Fruit fly (Drosophila melanogaster) whole organism, embryonic: ENCODE results near the gene CG10317.

Source experiments
- CG10209 ChIP-seq: fragments of 200-800 bp; sonication (Bioruptor generic); optimal IDR thresholded peaks from 3 replicates; lab custom pipeline; 2017; ENCODE audit warnings: missing biosample characterization, mild to moderate bottlenecking, missing genetic modification characterization, missing genetic modification reagents
- CG10267 ChIP-seq: fragments of 200-800 bp; sonication (Bioruptor generic); optimal IDR thresholded peaks from 2 replicates; lab custom pipeline; 2018; ENCODE audit warnings: missing biosample characterization, mild to moderate bottlenecking, missing genetic modification characterization, moderate library complexity
- CG10366 ChIP-seq: fragments of 200-800 bp; sonication (Bioruptor generic); IDR thresholded peaks from 2 replicates; pipeline ENCODE4 v1.3.6; 2022; ENCODE audit warnings: missing biosample characterization, missing genetic modification characterization
- CG10565 ChIP-seq: fragments of 200-800 bp; sonication (Bioruptor generic); optimal IDR thresholded peaks from 3 replicates; lab custom pipeline; 2016; ENCODE audit warnings: missing biosample characterization, mild to moderate bottlenecking, missing genetic modification characterization
- CG10959 ChIP-seq: fragments of 200-800 bp; sonication (Bioruptor generic); IDR thresholded peaks from 2 replicates; pipeline ENCODE4 v1.3.6; 2022; ENCODE audit warnings: missing biosample characterization, missing genetic modification characterization
- CG10979 ChIP-seq: fragments of 200-800 bp; sonication (Bioruptor generic); optimal IDR thresholded peaks from 2 replicates; lab custom pipeline; 2018; ENCODE audit warnings: missing biosample characterization, mild to moderate bottlenecking, missing genetic modification characterization, moderate library complexity
- CG11723 ChIP-seq: fragments of 200-800 bp; sonication (Bioruptor generic); optimal IDR thresholded peaks from 2 replicates; lab custom pipeline; 2017; ENCODE audit warnings: missing biosample characterization, mild to moderate bottlenecking, missing genetic modification characterization
- CG12236 ChIP-seq: fragments of 200-800 bp; sonication (Bioruptor generic); optimal IDR thresholded peaks from 2 replicates; lab custom pipeline; 2016; ENCODE audit warnings: missing biosample characterization, missing genetic modification characterization
- CG12299 ChIP-seq: fragments of 200-800 bp; sonication (Bioruptor generic); optimal IDR thresholded peaks from 2 replicates; lab custom pipeline; 2018; ENCODE audit warnings: missing biosample characterization, mild to moderate bottlenecking, missing genetic modification characterization
- CG12391 ChIP-seq: fragments of 200-800 bp; sonication (Bioruptor generic); optimal IDR thresholded peaks from 3 replicates; lab custom pipeline; 2018; ENCODE audit warnings: missing biosample characterization, mild to moderate bottlenecking, missing genetic modification characterization, moderate library complexity
- CG16863 ChIP-seq: fragments of 200-800 bp; sonication (Bioruptor generic); optimal IDR thresholded peaks from 3 replicates; lab custom pipeline; 2016; ENCODE audit warnings: missing biosample characterization, missing genetic modification characterization
- CG17612 ChIP-seq: fragments of 200-800 bp; sonication (Bioruptor generic); IDR thresholded peaks from 2 replicates; pipeline ENCODE4 v1.3.6; 2022; ENCODE audit warnings: missing biosample characterization, missing genetic modification characterization
- CG17912 ChIP-seq: fragments of 200-800 bp; sonication (Bioruptor generic); optimal IDR thresholded peaks from 2 replicates; lab custom pipeline; 2018; ENCODE audit warnings: missing biosample characterization, mild to moderate bottlenecking, missing genetic modification characterization
- CG18011 ChIP-seq: fragments of 200-800 bp; sonication (Bioruptor generic); optimal IDR thresholded peaks from 2 replicates; lab custom pipeline; 2017; ENCODE audit warnings: missing biosample characterization, missing genetic modification characterization, mild to moderate bottlenecking, moderate library complexity, missing genotype
- CG18599 ChIP-seq: fragments of 200-800 bp; sonication (Bioruptor generic); optimal IDR thresholded peaks from 3 replicates; lab custom pipeline; 2017; ENCODE audit warnings: missing biosample characterization, missing genetic modification characterization, mild to moderate bottlenecking, moderate library complexity, missing genetic modification reagents
- CG18619 ChIP-seq: fragments of 200-800 bp; sonication (Bioruptor generic); optimal IDR thresholded peaks from 3 replicates; lab custom pipeline; 2017; ENCODE audit warnings: missing biosample characterization, mild to moderate bottlenecking, missing genetic modification characterization
- CG32767 ChIP-seq: fragments of 200-800 bp; sonication (Bioruptor generic); IDR thresholded peaks from 2 replicates; pipeline ENCODE4 v1.3.6; 2022; ENCODE audit warnings: missing biosample characterization, missing genetic modification characterization
- CG4424 ChIP-seq: fragments of 200-800 bp; sonication (Bioruptor generic); optimal IDR thresholded peaks from 3 replicates; lab custom pipeline; 2016; ENCODE audit warnings: missing biosample characterization, missing genetic modification characterization
- CG7745 ChIP-seq: fragments of 200-800 bp; sonication (Bioruptor generic); optimal IDR thresholded peaks from 2 replicates; lab custom pipeline; 2018; ENCODE audit warnings: missing biosample characterization, mild to moderate bottlenecking, missing genetic modification characterization, moderate library complexity
- Doc3 ChIP-seq: fragments of 200-800 bp; sonication (Bioruptor generic); IDR thresholded peaks from 3 replicates; pipeline ENCODE4 v1.3.6; 2022; ENCODE audit warnings: missing biosample characterization, missing genetic modification characterization; ENCODE audit not compliant: partially characterized antibody
- Dp ChIP-seq: fragments of 200-800 bp; sonication (Bioruptor generic); optimal IDR thresholded peaks from 2 replicates; lab custom pipeline; 2018; ENCODE audit warnings: missing biosample characterization, mild to moderate bottlenecking, missing genetic modification characterization, moderate library complexity
- Gsc ChIP-seq: fragments of 200-800 bp; sonication (Bioruptor generic); IDR thresholded peaks from 2 replicates; pipeline ENCODE4 v1.3.6; 2022; ENCODE audit warnings: missing biosample characterization, missing genetic modification characterization
- HLHmδ ChIP-seq: fragments of 200-800 bp; sonication (Bioruptor generic); optimal IDR thresholded peaks from 2 replicates; lab custom pipeline; 2018; ENCODE audit warnings: missing biosample characterization, mild to moderate bottlenecking, missing genetic modification characterization, moderate library complexity
- Hr39 ChIP-seq: fragments of >200 bp; optimal IDR thresholded peaks from 2 replicates; lab custom pipeline; 2017
- Jarid2 ChIP-seq: fragments of 200-800 bp; sonication (Bioruptor generic); optimal IDR thresholded peaks from 3 replicates; lab custom pipeline; 2017; ENCODE audit warnings: mild to moderate bottlenecking, missing biosample characterization, missing genetic modification reagents, missing genetic modification characterization
- Six4 ChIP-seq: fragments of 200-800 bp; sonication (Bioruptor generic); optimal IDR thresholded peaks from 2 replicates; lab custom pipeline; 2016; ENCODE audit warnings: missing biosample characterization, missing genetic modification characterization
- Sox100B ChIP-seq: fragments of 200-800 bp; sonication (Bioruptor generic); optimal IDR thresholded peaks from 3 replicates; lab custom pipeline; 2018; ENCODE audit warnings: missing biosample characterization, mild to moderate bottlenecking, missing genetic modification characterization
- Usf ChIP-seq: fragments of 200-800 bp; sonication (Bioruptor generic); optimal IDR thresholded peaks from 2 replicates; lab custom pipeline; 2017; ENCODE audit warnings: missing genotype, missing biosample characterization, missing genetic modification characterization
- bbx ChIP-seq: fragments of 200-800 bp; sonication (Bioruptor generic); IDR thresholded peaks from 2 replicates; pipeline ENCODE4 v1.3.6; 2022; ENCODE audit warnings: missing biosample characterization, missing genetic modification characterization; ENCODE audit not compliant: partially characterized antibody
- cad ChIP-seq: fragments of >200 bp; optimal IDR thresholded peaks from 2 replicates; lab custom pipeline; 2017; ENCODE audit warnings: missing biosample characterization, missing genetic modification characterization
- chif ChIP-seq, 2 experiments: fragments of 200-800 bp; sonication (Bioruptor generic); optimal IDR thresholded peaks; 3 replicates each; lab custom pipeline; 2016; ENCODE audit warnings: missing biosample characterization in 2 of 2, missing genetic modification characterization in 2 of 2
- crc ChIP-seq: fragments of 200-800 bp; sonication (Bioruptor generic); optimal IDR thresholded peaks from 2 replicates; lab custom pipeline; 2016; ENCODE audit warnings: missing biosample characterization, missing genetic modification characterization
- croc ChIP-seq: fragments of 200-800 bp; sonication (Bioruptor generic); conservative IDR thresholded peaks from 3 replicates; pipeline ENCODE4 v1.3.6; 2022; ENCODE audit warnings: missing biosample characterization, missing genetic modification characterization
- dan ChIP-seq: fragments of 200-800 bp; sonication (Bioruptor generic); IDR thresholded peaks from 2 replicates; pipeline ENCODE4 v1.3.6; 2022; ENCODE audit warnings: missing biosample characterization, missing genetic modification characterization
- disco-r ChIP-seq: fragments of 200-800 bp; sonication (Bioruptor generic); optimal IDR thresholded peaks from 2 replicates; lab custom pipeline; 2016; ENCODE audit warnings: missing biosample characterization, missing genetic modification characterization
- gfzf ChIP-seq: fragments of 200-800 bp; sonication (Bioruptor generic); optimal IDR thresholded peaks from 2 replicates; lab custom pipeline; 2016; ENCODE audit warnings: missing biosample characterization, mild to moderate bottlenecking, missing genetic modification characterization, moderate library complexity
- h ChIP-seq: fragments of >200 bp; optimal IDR thresholded peaks from 2 replicates; lab custom pipeline; 2017
- kah ChIP-seq: fragments of 200-800 bp; sonication (Bioruptor generic); optimal IDR thresholded peaks from 2 replicates; lab custom pipeline; 2018; ENCODE audit warnings: missing biosample characterization, mild to moderate bottlenecking, missing genetic modification characterization
- kni ChIP-seq: fragments of 200-800 bp; sonication (Bioruptor generic); optimal IDR thresholded peaks from 3 replicates; lab custom pipeline; 2017; ENCODE audit warnings: mild to moderate bottlenecking, missing biosample characterization, missing genetic modification reagents, missing genetic modification characterization
- knrl ChIP-seq: fragments of 200-800 bp; sonication (Bioruptor generic); IDR thresholded peaks from 3 replicates; pipeline ENCODE4 v1.3.6; 2022; ENCODE audit warnings: missing biosample characterization, missing genetic modification characterization; ENCODE audit not compliant: partially characterized antibody
- lab ChIP-seq: fragments of 200-800 bp; sonication (Bioruptor generic); optimal IDR thresholded peaks from 3 replicates; lab custom pipeline; 2017; ENCODE audit warnings: missing biosample characterization, missing genetic modification characterization, mild to moderate bottlenecking, moderate library complexity, missing genetic modification reagents
- mld ChIP-seq: fragments of 200-800 bp; sonication (Bioruptor generic); IDR thresholded peaks from 3 replicates; pipeline ENCODE4 v1.3.6; 2022; ENCODE audit warnings: missing biosample characterization, missing genetic modification characterization; ENCODE audit not compliant: partially characterized antibody
- oc ChIP-seq: fragments of 200-800 bp; sonication (Bioruptor generic); optimal IDR thresholded peaks from 2 replicates; lab custom pipeline; 2018; ENCODE audit warnings: missing biosample characterization, mild to moderate bottlenecking, missing genetic modification characterization, moderate library complexity
- prd ChIP-seq, 3 experiments: fragments of >200 bp in 2 of 3; fragments of 200-800 bp in 1 of 3; sonication (Bioruptor generic) in 1 of 3; optimal IDR thresholded peaks in 2 of 3; IDR thresholded peaks in 1 of 3; 2 replicates in 2 of 3; 3 replicates in 1 of 3; pipeline versions ENCODE4 v1.3.6 to Lab custom; 2017 to 2022; ENCODE audit warnings: missing biosample characterization in 1 of 3, missing genetic modification characterization in 1 of 3
- sens-2 ChIP-seq: fragments of 200-800 bp; sonication (Bioruptor generic); IDR thresholded peaks from 2 replicates; pipeline ENCODE4 v1.3.6; 2022; ENCODE audit warnings: missing biosample characterization, missing genetic modification characterization
- slbo ChIP-seq: fragments of 200-800 bp; sonication (Bioruptor generic); IDR thresholded peaks from 2 replicates; pipeline ENCODE4 v1.3.6; 2022; ENCODE audit warnings: missing biosample characterization, missing genetic modification characterization
- tap ChIP-seq: fragments of 200-800 bp; optimal IDR thresholded peaks from 3 replicates; lab custom pipeline; 2019; ENCODE audit warnings: missing biosample characterization, mild to moderate bottlenecking, missing genetic modification characterization, moderate library complexity
- tna ChIP-seq: fragments of 200-800 bp; sonication (Bioruptor generic); IDR thresholded peaks from 2 replicates; pipeline ENCODE4 v1.3.6; 2022; ENCODE audit warnings: missing biosample characterization, missing genetic modification characterization; ENCODE audit not compliant: partially characterized antibody
- ttk ChIP-seq: fragments of 200-800 bp; sonication (Bioruptor generic); IDR thresholded peaks from 2 replicates; pipeline ENCODE4 v2.1.2; 2022; ENCODE audit warnings: missing biosample characterization, missing genetic modification characterization
- vvl ChIP-seq: fragments of 200-800 bp; sonication (Bioruptor generic); IDR thresholded peaks from 2 replicates; pipeline ENCODE4 v1.3.6; 2022; ENCODE audit warnings: missing biosample characterization, missing genetic modification characterization

The CG10317 gene

DNA sequence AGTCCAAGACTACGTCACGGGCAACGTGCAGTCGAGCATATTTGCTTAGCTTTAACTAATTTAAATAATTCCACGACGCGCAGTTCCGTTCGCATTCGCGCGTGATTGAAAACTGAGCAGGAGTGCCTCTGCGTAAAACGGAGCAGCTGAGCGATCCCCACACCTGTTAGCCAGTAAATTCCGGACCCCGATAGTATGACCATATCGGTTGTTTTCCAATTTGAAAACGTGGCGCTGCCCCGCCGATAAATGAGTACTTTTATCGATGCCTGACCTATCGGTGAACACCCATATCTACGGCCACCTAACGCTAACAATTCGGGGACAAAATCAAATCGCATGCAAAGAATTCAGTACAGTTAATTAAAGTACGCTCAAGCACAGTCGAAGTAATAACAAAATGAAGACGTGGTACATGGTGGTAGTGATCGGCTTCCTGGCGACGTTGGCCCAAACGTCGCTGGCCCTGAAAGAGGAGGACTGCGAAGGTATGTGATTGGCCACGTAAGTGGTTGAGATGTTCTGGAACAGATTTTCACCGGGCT is 21.1 kb downstream of the CG10317 start, which contains the start of the genes CG14879 and Manf (continued):
- TF ChIP-seq CG18599 (GFP tag; lab: Kevin White, UChicago) = no peak
- TF ChIP-seq CG10959 (GFP tag; lab: Robert Waterston, UW) = no peak
- TF ChIP-seq CG10565 = no peak
- no peak for TF ChIP-seq CG32767 (GFP tag; lab: Robert Waterston, UW)
- peak; percentile 100 for TF ChIP-seq CG16863 (GFP tag; lab: Kevin White, UChicago)
- no peak for TF ChIP-seq mld (GFP tag; lab: Robert Waterston, UW)
- TF ChIP-seq tap (tag; lab: Kevin White, UChicago) = no peak
- TF ChIP-seq CG17612 = no peak
- no peak for TF ChIP-seq CG18619 (GFP tag; lab: Kevin White, UChicago)
- no peak for TF ChIP-seq CG11723 (GFP tag; lab: Kevin White, UChicago)
- peak; percentile 92 for TF ChIP-seq kah (GFP tag; lab: Kevin White, UChicago)
- no peak for TF ChIP-seq CG12236 (GFP tag; lab: Kevin White, UChicago)
- TF ChIP-seq CG4424 = no peak
- peak; percentile 21 for TF ChIP-seq kni
- no peak for TF ChIP-seq crc (GFP tag; lab: Kevin White, UChicago)
- no peak for TF ChIP-seq Usf (GFP tag; lab: Kevin White, UChicago)
- no peak for TF ChIP-seq Sox100B (GFP tag; lab: Kevin White, UChicago)
- peak; percentile 90 for TF ChIP-seq Dp
- peak; percentile 38 for TF ChIP-seq CG10267
- peak; percentile 69 for TF ChIP-seq gfzf (GFP tag; lab: Kevin White, UChicago)
- TF ChIP-seq Six4 = no peak
- no peak for TF ChIP-seq cad (GFP tag; lab: Kevin White, UChicago)
- no peak for TF ChIP-seq disco-r
- peak; percentile 7 for TF ChIP-seq HLHmδ (GFP tag; lab: Kevin White, UChicago)
- TF ChIP-seq CG17912 (GFP tag; lab: Kevin White, UChicago) = peak; percentile 30
- no peak for TF ChIP-seq h
- TF ChIP-seq oc (tag; lab: Kevin White, UChicago) = no peak
- no peak for TF ChIP-seq sens-2 (GFP tag; lab: Robert Waterston, UW)
- no peak for TF ChIP-seq knrl (GFP tag; lab: Robert Waterston, UW)
- no peak for TF ChIP-seq CG18011 (GFP tag; lab: Kevin White, UChicago)
- TF ChIP-seq CG12299 (tag; lab: Kevin White, UChicago) = no peak
- peak; percentile 52; the same call in 1 of the 2 replicates for TF ChIP-seq tna
- TF ChIP-seq vvl (GFP tag; lab: Robert Waterston, UW) = peak; percentile 43; the same call in 1 of the 2 replicates
- TF ChIP-seq CG10209 (GFP tag; lab: Kevin White, UChicago) = no peak
- TF ChIP-seq lab (GFP tag; lab: Kevin White, UChicago) = peak; percentile 42
- TF ChIP-seq bbx (GFP tag; lab: Robert Waterston, UW) = peak; percentile 58; the same call in 1 of the 2 replicates
- TF ChIP-seq chif (GFP tag; optimal IDR thresholded peaks at IDR 0.05; lab: Kevin White, UChicago) = no peak
- TF ChIP-seq croc (GFP tag; lab: Robert Waterston, UW) = no peak
- TF ChIP-seq CG7745 (tag; lab: Kevin White, UChicago) = no peak
- peak; percentile 16 for TF ChIP-seq CG12391 (tag; lab: Kevin White, UChicago)
- no peak for TF ChIP-seq CG10979 (tag; lab: Kevin White, UChicago)
- TF ChIP-seq dan (GFP tag; lab: Robert Waterston, UW) = no peak
- peak; percentile 76 for TF ChIP-seq Jarid2 (GFP tag; lab: Kevin White, UChicago)
- TF ChIP-seq prd (optimal IDR thresholded peaks at IDR 0.05; lab: Kevin White, UChicago) = no peak
- no peak for TF ChIP-seq prd (GFP tag; IDR thresholded peaks at IDR 0.05; lab: Robert Waterston, UW)
- no peak for TF ChIP-seq ttk (GFP tag; lab: Robert Waterston, UW)
- TF ChIP-seq slbo (GFP tag; lab: Robert Waterston, UW) = no peak
- TF ChIP-seq Gsc (GFP tag; lab: Robert Waterston, UW) = no peak
- no peak for TF ChIP-seq Hr39
- peak; percentile 40; the same call in 2 of the 3 replicates for TF ChIP-seq Doc3 (GFP tag; lab: Robert Waterston, UW)
- TF ChIP-seq CG10366 (GFP tag; lab: Robert Waterston, UW) = no peak
